Worm (Caenorhabditis elegans) whole organism, midembryonic: Measurements from ENCODE around the gene memb-1.

Experiments
- T22C8.4 ChIP-seq: fragments of 200-800 bp; sonication (Bioruptor generic); IDR thresholded peaks from 2 replicates; pipeline ENCODE4 v1.3.6; 2022; ENCODE audit warnings: missing genetic modification characterization, missing compliant biosample characterization
- cog-1 ChIP-seq: sonication (generic microtip); optimal IDR thresholded peaks from 2 replicates; lab custom pipeline; 2016; ENCODE audit warnings: missing genetic modification characterization, missing compliant biosample characterization
- flt-1 ChIP-seq: fragments of 200-800 bp; sonication (Bioruptor generic); IDR thresholded peaks from 2 replicates; pipeline ENCODE4 v1.3.6; 2022; ENCODE audit warnings: missing genetic modification characterization, missing compliant biosample characterization
- klf-2 ChIP-seq: fragments of 200-800 bp; sonication (Bioruptor generic); conservative IDR thresholded peaks from 2 replicates; pipeline ENCODE4 v1.3.6; 2022; ENCODE audit warnings: missing genetic modification reagents, missing genetic modification characterization, missing compliant biosample characterization
- med-1 ChIP-seq: sonication (generic microtip); optimal IDR thresholded peaks from 2 replicates; lab custom pipeline; 2017; ENCODE audit warnings: missing genetic modification characterization, mild to moderate bottlenecking, missing compliant biosample characterization, antibody characterized with exemption, missing genetic modification reagents; ENCODE audit not compliant: insufficient read depth
- ref-1 ChIP-seq: fragments of 200-800 bp; sonication (Bioruptor generic); conservative IDR thresholded peaks from 2 replicates; pipeline ENCODE4 v1.3.6; 2022; ENCODE audit warnings: missing genetic modification reagents, missing genetic modification characterization, missing compliant biosample characterization
- ztf-23 ChIP-seq: fragments of 200-800 bp; sonication (Bioruptor generic); IDR thresholded peaks from 2 replicates; pipeline ENCODE4 v1.3.6; 2022; ENCODE audit warnings: missing genetic modification reagents, missing genetic modification characterization, missing compliant biosample characterization
- ztf-29 ChIP-seq: fragments of 200-800 bp; sonication (Bioruptor generic); IDR thresholded peaks from 2 replicates; pipeline ENCODE4 v1.3.6; 2022; ENCODE audit warnings: missing genetic modification reagents, missing genetic modification characterization, missing compliant biosample characterization

- peak; percentile 70; the same call in 1 of the 2 replicates for TF ChIP-seq flt-1 (GFP tag; lab: Robert Waterston, UW)
- TF ChIP-seq ztf-23: peak; percentile 79
- no peak for TF ChIP-seq med-1 (GFP tag; lab: Kevin White, UChicago)
- no peak for TF ChIP-seq ref-1 (GFP tag; lab: Robert Waterston, UW)
- no peak for TF ChIP-seq klf-2 (GFP tag; lab: Robert Waterston, UW)
- TF ChIP-seq T22C8.4 (GFP tag; lab: Robert Waterston, UW): peak; percentile 98
- no peak for TF ChIP-seq ztf-29 (GFP tag; lab: Robert Waterston, UW)
- TF ChIP-seq cog-1: peak; percentile 97
Measured at ce11 chrX:9465722-9466132, 24.4 kb upstream of the memb-1 start.
